Fruit fly (Drosophila melanogaster) whole organism: ENCODE results near the gene CG13605.

Experiments
- EcR ChIP-seq, 2 experiments: fragments of >200 bp; optimal IDR thresholded peaks; 2 replicates each; lab custom pipeline; 2017; ENCODE audit warnings: missing biosample characterization in 2 of 2, missing genetic modification characterization in 2 of 2, missing genetic modification reagents in 2 of 2
- pan ChIP-seq: fragments of >200 bp; optimal IDR thresholded peaks from 2 replicates; lab custom pipeline; 2017
- psq ChIP-seq: fragments of >200 bp; optimal IDR thresholded peaks from 2 replicates; lab custom pipeline; 2017
- usp ChIP-seq: fragments of >200 bp; optimal IDR thresholded peaks from 2 replicates; lab custom pipeline; 2017; ENCODE audit warnings: missing biosample characterization, missing genetic modification characterization, mixed read lengths

DNA sequence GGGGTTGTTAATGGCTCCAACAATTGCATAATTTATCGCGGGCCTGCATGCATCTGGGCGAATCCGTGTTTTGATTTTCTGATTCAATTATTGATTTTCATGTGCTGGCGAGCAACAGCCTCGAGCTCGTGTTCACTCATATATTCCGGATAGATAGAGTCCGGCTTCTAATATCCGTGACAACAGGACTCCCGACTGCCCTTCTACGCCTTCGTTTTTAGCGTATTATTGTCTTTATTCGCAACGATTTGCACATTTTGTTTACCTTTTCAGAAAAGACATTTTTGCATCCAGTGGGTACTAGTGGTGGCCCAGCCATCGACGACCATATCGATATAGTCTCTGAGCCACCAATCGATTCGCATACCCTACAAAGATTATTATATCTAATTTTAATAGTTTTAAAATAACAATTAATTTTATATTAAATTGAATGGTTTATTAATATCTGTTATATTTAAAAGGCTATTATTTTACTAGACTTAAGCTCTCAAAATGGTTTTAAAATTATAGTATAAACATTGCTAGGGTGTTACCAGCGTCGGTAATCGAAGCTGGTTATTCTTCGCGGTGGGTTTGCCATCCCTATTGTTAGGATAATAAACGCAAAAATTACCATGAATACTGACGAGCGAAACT, 49.1 kb upstream of the CG13605 start, which contains the start of the genes Myo95E and TBC1d7:
- TF ChIP-seq usp (GFP tag; lab: Kevin White, UChicago) (no peak), pan (lab: Kevin White, UChicago) (peak; percentile 69), psq (lab: Kevin White, UChicago) (no peak), EcR (GFP tag; optimal IDR thresholded peaks at IDR 0.05; lab: Kevin White, UChicago) (no peak)
